Fruit fly (Drosophila melanogaster): ENCODE measurements around the gene CG18477.

- TF ChIP-seq CG6854 (GFP tag; optimal IDR thresholded peaks at IDR 0.05) (no peak), cyc (GFP tag; optimal IDR thresholded peaks at IDR 0.05) (peak; percentile 24), topi (GFP tag; optimal IDR thresholded peaks at IDR 0.05) (no peak)
These were observed 17.1 kb upstream of the CG18477 start for dm6 chr2L:15643791-15644190.
